Fruit fly (Drosophila melanogaster): ENCODE measurements around the gene Adgf-A.

Gene Adgf-A

DNA sequence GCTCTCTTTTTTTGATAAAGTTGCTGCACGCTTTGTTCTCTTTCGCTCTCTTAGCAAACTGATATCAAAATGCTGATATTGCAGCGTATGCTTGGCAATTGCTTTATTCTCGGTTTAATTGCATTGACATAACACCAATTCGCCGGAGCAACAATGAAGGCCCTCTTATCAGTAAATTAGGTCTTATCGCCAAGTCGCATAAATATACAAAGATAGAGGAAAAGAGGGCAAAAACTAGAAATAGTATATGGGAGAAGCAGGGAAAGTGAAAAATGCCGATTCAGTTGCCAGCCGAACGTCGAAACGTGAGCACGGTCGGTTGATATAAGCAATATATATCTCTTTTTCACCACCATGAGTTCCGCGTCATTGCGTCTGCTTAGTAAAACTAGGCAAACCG lies 23.5 kb downstream of the Adgf-A start, which contains the start of gene CG7460 (continued):
- TF ChIP-seq CG15336 (GFP tag; IDR thresholded peaks at IDR 0.05), result no peak
- no peak for TF ChIP-seq CG6854 (GFP tag; optimal IDR thresholded peaks at IDR 0.05)
- TF ChIP-seq Eip78C (GFP tag), result peak; percentile 63
- TF ChIP-seq CG11902 (GFP tag; optimal IDR thresholded peaks at IDR 0.05), result no peak
- TF ChIP-seq Gug (GFP tag; IDR thresholded peaks at IDR 0.05), result no peak
- no peak for TF ChIP-seq Sox15 (GFP tag; optimal IDR thresholded peaks at IDR 0.05)
- no peak for TF ChIP-seq fd59A (GFP tag; optimal IDR thresholded peaks at IDR 0.05)
- no peak for TF ChIP-seq CG11294 (GFP tag; IDR thresholded peaks at IDR 0.05)

- TF ChIP-seq Eip78C (GFP tag), result no peak
- no peak for TF ChIP-seq dsx (GFP tag; optimal IDR thresholded peaks at IDR 0.05; ENCODE audit: poor library complexity, severe bottlenecking)
- TF ChIP-seq net (GFP tag; optimal IDR thresholded peaks at IDR 0.05), result no peak
- TF ChIP-seq cyc (GFP tag; optimal IDR thresholded peaks at IDR 0.05), result no peak
- TF ChIP-seq CG11762 (GFP tag; optimal IDR thresholded peaks at IDR 0.05; ENCODE audit: insufficient read depth), result no peak
- no peak for TF ChIP-seq pdm3 (GFP tag; optimal IDR thresholded peaks at IDR 0.05)
- TF ChIP-seq CG8319 (GFP tag; optimal IDR thresholded peaks at IDR 0.05), result no peak
- no peak for TF ChIP-seq lz (GFP tag; optimal IDR thresholded peaks at IDR 0.05)
- TF ChIP-seq CG3919 (GFP tag; optimal IDR thresholded peaks at IDR 0.05), result no peak
- TF ChIP-seq Hr39 (GFP tag; optimal IDR thresholded peaks at IDR 0.05), result no peak
- TF ChIP-seq CG8119 (GFP tag; IDR thresholded peaks at IDR 0.05), result no peak
These were observed 24.3 kb downstream of the Adgf-A start for dm6 chr3L:17739627-17740026.

DNA sequence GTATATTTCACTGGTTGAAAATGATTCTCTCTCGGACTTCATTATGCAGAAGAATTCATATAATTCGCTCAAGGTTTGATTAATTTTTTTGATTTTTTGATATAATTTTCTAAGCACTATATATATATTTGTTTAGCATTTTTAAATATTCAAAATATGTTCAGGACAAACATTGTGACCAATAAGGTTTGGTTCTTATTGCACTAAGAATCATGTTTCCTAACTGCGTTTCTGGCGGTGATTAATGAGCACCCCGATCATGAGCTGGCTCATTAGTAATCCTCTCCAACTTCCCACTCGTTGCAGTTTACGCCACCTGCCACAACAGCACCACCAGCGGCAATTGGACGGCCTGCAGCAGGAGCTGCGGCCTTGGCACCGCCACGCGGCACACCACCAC lies 34.7 kb downstream of the Adgf-A start, which contains the start of gene CG6052:
Gene CG6052 (minus strand): TSS at position 101 of the 400 bp plus-strand sequence.
- TF ChIP-seq dac (GFP tag; optimal IDR thresholded peaks at IDR 0.05), result no peak
- TF ChIP-seq pdm3 (GFP tag; optimal IDR thresholded peaks at IDR 0.05), result no peak
- TF ChIP-seq Sox102F (GFP tag; optimal IDR thresholded peaks at IDR 0.05), result no peak
- TF ChIP-seq CG9139 (GFP tag; optimal IDR thresholded peaks at IDR 0.05), result no peak
- TF ChIP-seq CG6276 (GFP tag; optimal IDR thresholded peaks at IDR 0.05), result no peak
- TF ChIP-seq CG4318 (GFP tag; optimal IDR thresholded peaks at IDR 0.05), result no peak
- TF ChIP-seq CG8119 (GFP tag; IDR thresholded peaks at IDR 0.05), result no peak
- TF ChIP-seq ss (GFP tag; optimal IDR thresholded peaks at IDR 0.05), result no peak
- TF ChIP-seq CG31627 (GFP tag; optimal IDR thresholded peaks at IDR 0.05), result no peak
- no peak for TF ChIP-seq topi (GFP tag; optimal IDR thresholded peaks at IDR 0.05)
- TF ChIP-seq Hr4 (GFP tag; optimal IDR thresholded peaks at IDR 0.05), result no peak
- TF ChIP-seq Met (GFP tag; optimal IDR thresholded peaks at IDR 0.05), result no peak
- no peak for TF ChIP-seq eg (GFP tag; IDR thresholded peaks at IDR 0.05)
- no peak for TF ChIP-seq fd59A (GFP tag; optimal IDR thresholded peaks at IDR 0.05)
- TF ChIP-seq lz (GFP tag; optimal IDR thresholded peaks at IDR 0.05), result no peak
- no peak for TF ChIP-seq CG11294 (GFP tag; IDR thresholded peaks at IDR 0.05)
- no peak for TF ChIP-seq fkh (GFP tag; optimal IDR thresholded peaks at IDR 0.05)
- TF ChIP-seq CG8632 (GFP tag; optimal IDR thresholded peaks at IDR 0.05), result no peak

- no peak for TF ChIP-seq svp (GFP tag)
- no peak for TF ChIP-seq spab (GFP tag; optimal IDR thresholded peaks at IDR 0.05)
- TF ChIP-seq CG8632 (GFP tag; optimal IDR thresholded peaks at IDR 0.05), result no peak
- TF ChIP-seq Sox102F (GFP tag; optimal IDR thresholded peaks at IDR 0.05), result no peak
- TF ChIP-seq Sox14 (GFP tag; optimal IDR thresholded peaks at IDR 0.05), result no peak
- TF ChIP-seq CG8119 (GFP tag; IDR thresholded peaks at IDR 0.05), result no peak
- TF ChIP-seq acj6 (GFP tag; optimal IDR thresholded peaks at IDR 0.05), result no peak
- TF ChIP-seq CG6163 (GFP tag; IDR thresholded peaks at IDR 0.05), result no peak
- no peak for TF ChIP-seq Hr39 (GFP tag; optimal IDR thresholded peaks at IDR 0.05)
- TF ChIP-seq salr (GFP tag; optimal IDR thresholded peaks at IDR 0.05), result no peak
- TF ChIP-seq CG6808 (GFP tag; optimal IDR thresholded peaks at IDR 0.05), result no peak
- TF ChIP-seq pdm3 (GFP tag; optimal IDR thresholded peaks at IDR 0.05), result no peak
- TF ChIP-seq fd59A (GFP tag; optimal IDR thresholded peaks at IDR 0.05), result no peak
- no peak for TF ChIP-seq Hr4 (GFP tag; optimal IDR thresholded peaks at IDR 0.05)
- TF ChIP-seq Ets96B (tag; optimal IDR thresholded peaks at IDR 0.05), result no peak
- no peak for TF ChIP-seq CG10669 (GFP tag; optimal IDR thresholded peaks at IDR 0.05)
- TF ChIP-seq lz (GFP tag; optimal IDR thresholded peaks at IDR 0.05), result no peak
- TF ChIP-seq Hr38 (GFP tag; optimal IDR thresholded peaks at IDR 0.05), result no peak
- TF ChIP-seq Eip75B (GFP tag; optimal IDR thresholded peaks at IDR 0.05), result no peak
These were observed 44.2 kb downstream of the Adgf-A start, which contains the start of gene CheB74a for dm6 chr3L:17719754-17720153. Gene CheB74a, minus strand, starts transcription at chr3L:17719854.

All from whole organism, prepupa.